Fruit fly (Drosophila melanogaster) whole organism, wandering third instar larva: ENCODE data around the gene CG10996.

ENCODE experiments used
- CG32264 ChIP-seq: fragments of 200-800 bp; sonication (Bioruptor generic); optimal IDR thresholded peaks from 2 replicates; lab custom pipeline; 2016; ENCODE audit warnings: missing biosample characterization, missing genetic modification characterization
- Dfd ChIP-seq: fragments of >200 bp; optimal IDR thresholded peaks from 2 replicates; lab custom pipeline; 2017; ENCODE audit warnings: missing biosample characterization, missing genetic modification characterization
- Dif ChIP-seq: fragments of 200-275, 200-300 bp; sonication (Bioruptor generic); optimal IDR thresholded peaks from 2 replicates; lab custom pipeline; 2018; ENCODE audit warnings: missing biosample characterization, missing genetic modification characterization; ENCODE audit not compliant: partially characterized antibody
- GATAd ChIP-seq: sonication (Bioruptor generic); optimal IDR thresholded peaks from 2 replicates; lab custom pipeline; 2016; ENCODE audit warnings: missing biosample characterization, missing genetic modification characterization
- HLH106 ChIP-seq: fragments of 200-800 bp; optimal IDR thresholded peaks from 3 replicates; lab custom pipeline; 2019; ENCODE audit warnings: missing biosample characterization, mild to moderate bottlenecking, missing genetic modification characterization, moderate library complexity
- Hr78 ChIP-seq: fragments of >200 bp; optimal IDR thresholded peaks from 2 replicates; lab custom pipeline; 2017; ENCODE audit warnings: missing biosample characterization, missing genetic modification characterization
- Hr83 ChIP-seq: fragments of 200-300 bp; sonication (Bioruptor generic); optimal IDR thresholded peaks from 2 replicates; lab custom pipeline; 2016; ENCODE audit warnings: missing biosample characterization, mild to moderate bottlenecking, missing genetic modification characterization, moderate library complexity; ENCODE audit not compliant: poor library complexity, severe bottlenecking
- Jra ChIP-seq: sonication (Bioruptor generic); optimal IDR thresholded peaks from 2 replicates; lab custom pipeline; 2016; ENCODE audit warnings: missing biosample characterization, missing genetic modification characterization
- Mio ChIP-seq: sonication (Bioruptor generic); optimal IDR thresholded peaks from 2 replicates; lab custom pipeline; 2016; ENCODE audit warnings: missing biosample characterization, missing genetic modification characterization
- Myc ChIP-seq: fragments of >200 bp; optimal IDR thresholded peaks from 2 replicates; lab custom pipeline; 2017
- N ChIP-seq: fragments of >200 bp; optimal IDR thresholded peaks from 2 replicates; lab custom pipeline; 2018; ENCODE audit warnings: missing biosample characterization, missing external identifiers, missing genetic modification characterization
- OdsH ChIP-seq: fragments of 200-800 bp; sonication (Bioruptor generic); optimal IDR thresholded peaks from 2 replicates; lab custom pipeline; 2016; ENCODE audit warnings: missing biosample characterization, mild to moderate bottlenecking, missing genetic modification characterization
- Rel ChIP-seq, 2 experiments: fragments of 200-800 bp; sonication (Bioruptor generic) in 1 of 2; optimal IDR thresholded peaks; 2 replicates in 1 of 2; 3 replicates in 1 of 2; lab custom pipeline; 2016 to 2019; ENCODE audit warnings: mild to moderate bottlenecking in 2 of 2, missing biosample characterization in 2 of 2, missing genetic modification characterization in 2 of 2, moderate library complexity in 1 of 2
- Sp1 ChIP-seq: fragments of 200-800 bp; sonication (Bioruptor generic); optimal IDR thresholded peaks from 3 replicates; lab custom pipeline; 2019; ENCODE audit warnings: missing biosample characterization, mild to moderate bottlenecking, missing genetic modification characterization, moderate library complexity
- Vsx2 ChIP-seq: fragments of 200-300, 225-300 bp; sonication (Bioruptor generic); optimal IDR thresholded peaks from 2 replicates; lab custom pipeline; 2018; ENCODE audit warnings: missing biosample characterization, missing genetic modification characterization; ENCODE audit not compliant: partially characterized antibody
- br ChIP-seq: fragments of 200-800 bp; sonication (Bioruptor generic); optimal IDR thresholded peaks from 2 replicates; lab custom pipeline; 2016; ENCODE audit warnings: missing biosample characterization, missing genetic modification characterization
- brk ChIP-seq: fragments of 200-800 bp; sonication (Bioruptor generic); optimal IDR thresholded peaks from 2 replicates; lab custom pipeline; 2016; ENCODE audit warnings: missing biosample characterization, mild to moderate bottlenecking, missing genetic modification characterization
- dl ChIP-seq, 2 experiments: fragments of 175-275, 200-275 bp in 1 of 2; fragments of 200-275 bp in 1 of 2; sonication (Bioruptor generic); optimal IDR thresholded peaks; lab custom pipeline; 2018; ENCODE audit warnings: mild to moderate bottlenecking in 2 of 2, missing biosample characterization in 2 of 2, missing genetic modification characterization in 2 of 2, moderate library complexity in 2 of 2; ENCODE audit not compliant: partially characterized antibody in 2 of 2, insufficient read depth in 1 of 2
- dsf ChIP-seq: sonication (Bioruptor generic); optimal IDR thresholded peaks from 2 replicates; lab custom pipeline; 2016; ENCODE audit warnings: missing biosample characterization, missing genetic modification characterization, borderline replicate concordance
- ey ChIP-seq: fragments of 200-800 bp; sonication (Bioruptor generic); optimal IDR thresholded peaks from 2 replicates; lab custom pipeline; 2016; ENCODE audit warnings: missing biosample characterization, missing genetic modification characterization
- foxo ChIP-seq, 2 experiments: fragments of 200-800 bp; sonication (Bioruptor generic); optimal IDR thresholded peaks; 2 replicates in 1 of 2; 3 replicates in 1 of 2; lab custom pipeline; 2016 to 2017; ENCODE audit warnings: missing biosample characterization in 2 of 2, missing genetic modification characterization in 2 of 2
- fru ChIP-seq: fragments of 200-800 bp; sonication (Bioruptor generic); optimal IDR thresholded peaks from 3 replicates; lab custom pipeline; 2016; ENCODE audit warnings: missing biosample characterization, mild to moderate bottlenecking, missing genetic modification characterization
- h ChIP-seq: fragments of 200-800 bp; sonication (Bioruptor generic); optimal IDR thresholded peaks from 3 replicates; lab custom pipeline; 2016; ENCODE audit warnings: missing biosample characterization, mild to moderate bottlenecking, missing genetic modification characterization
- jim ChIP-seq: fragments of 175-275, 200-325 bp; sonication (Bioruptor generic); optimal IDR thresholded peaks from 2 replicates; lab custom pipeline; 2016; ENCODE audit warnings: missing biosample characterization, mild to moderate bottlenecking, missing genetic modification characterization
- lola ChIP-seq: fragments of >200 bp; optimal IDR thresholded peaks from 2 replicates; lab custom pipeline; 2017; ENCODE audit warnings: missing biosample characterization, missing genetic modification characterization
- psq ChIP-seq: fragments of 200-800 bp; sonication (Bioruptor generic); optimal IDR thresholded peaks from 3 replicates; lab custom pipeline; 2017; ENCODE audit warnings: missing biosample characterization, mild to moderate bottlenecking, missing genetic modification characterization, moderate library complexity
- rgr ChIP-seq: fragments of 200-800 bp; sonication (Bioruptor generic); optimal IDR thresholded peaks from 3 replicates; lab custom pipeline; 2016; ENCODE audit warnings: missing biosample characterization, mild to moderate bottlenecking, missing genetic modification characterization
- sage ChIP-seq: fragments of 200-800 bp; sonication (Bioruptor generic); optimal IDR thresholded peaks from 2 replicates; lab custom pipeline; 2016; ENCODE audit warnings: missing biosample characterization, mild to moderate bottlenecking, missing genetic modification characterization
- sv ChIP-seq: fragments of 200-800 bp; sonication (Bioruptor generic); optimal IDR thresholded peaks from 3 replicates; lab custom pipeline; 2016; ENCODE audit warnings: missing biosample characterization, missing genetic modification characterization
- tai ChIP-seq: sonication (Bioruptor generic); optimal IDR thresholded peaks from 2 replicates; lab custom pipeline; 2016; ENCODE audit warnings: missing biosample characterization, missing genetic modification characterization
- usp ChIP-seq: fragments of >200 bp; optimal IDR thresholded peaks from 2 replicates; lab custom pipeline; 2017; ENCODE audit warnings: missing biosample characterization, missing genetic modification characterization
- woc ChIP-seq: sonication (Bioruptor generic); optimal IDR thresholded peaks from 2 replicates; lab custom pipeline; 2016; ENCODE audit warnings: missing biosample characterization, mild to moderate bottlenecking, missing genetic modification characterization

CG10996 gene

DNA sequence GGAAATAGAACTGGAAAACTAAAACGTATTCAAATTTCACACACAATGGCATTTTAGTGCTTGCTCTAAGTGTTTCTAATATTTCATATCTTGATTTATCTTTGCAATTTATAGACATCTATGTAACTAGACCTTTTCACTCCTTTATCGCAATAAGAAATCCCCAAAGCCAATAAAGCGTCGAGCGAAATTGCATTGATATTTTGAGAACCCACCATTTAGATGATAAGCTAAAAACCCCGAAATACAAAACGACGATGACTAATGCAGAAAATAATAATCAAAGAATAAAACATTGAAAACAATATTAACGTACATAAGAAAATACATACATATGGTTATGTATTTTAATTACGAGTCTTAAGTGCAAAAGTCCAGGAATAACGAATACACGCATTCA is 18.9 kb downstream of the CG10996 start:
- no peak for TF ChIP-seq rgr (GFP tag; lab: Kevin White, UChicago)
- TF ChIP-seq Dif, result no peak
- no peak for TF ChIP-seq Rel (GFP tag; optimal IDR thresholded peaks at IDR 0.05; lab: Kevin White, UChicago)
- TF ChIP-seq Rel (tag; optimal IDR thresholded peaks at IDR 0.05; lab: Kevin White, UChicago), result peak; percentile 91

DNA sequence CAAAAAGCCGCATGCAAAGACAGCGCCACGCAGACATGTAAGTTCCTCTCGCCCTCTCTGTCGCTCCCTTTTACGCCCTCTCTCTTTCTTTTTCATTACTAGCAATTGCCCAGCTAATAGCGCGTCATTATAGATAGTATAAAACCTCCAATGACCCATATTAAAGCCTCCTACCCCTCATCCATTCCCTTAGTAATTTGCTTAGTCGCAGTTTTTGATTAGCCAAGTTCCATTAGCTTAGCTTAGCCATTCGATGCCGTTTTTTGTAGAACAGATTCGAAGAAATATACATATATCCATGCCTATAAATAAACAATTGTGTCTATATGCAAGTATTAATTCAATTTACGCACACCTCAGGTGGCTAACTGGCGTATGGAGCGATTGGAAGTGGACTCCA is 26.7 kb downstream of the CG10996 start:
- TF ChIP-seq foxo (GFP tag; optimal IDR thresholded peaks at IDR 0.05; lab: Kevin White, UChicago) (no peak), woc (no peak), Hr83 (GFP tag; lab: Kevin White, UChicago) (no peak), Dif (no peak), tai (GFP tag; lab: Kevin White, UChicago) (no peak), CG32264 (GFP tag; lab: Kevin White, UChicago) (no peak), br (GFP tag; lab: Kevin White, UChicago) (no peak), Mio (GFP tag; lab: Kevin White, UChicago) (no peak), jim (GFP tag; lab: Kevin White, UChicago) (no peak), lola (GFP tag; lab: Kevin White, UChicago) (no peak), N (GFP tag; lab: Kevin White, UChicago) (no peak), GATAd (GFP tag; lab: Kevin White, UChicago) (no peak), psq (GFP tag; lab: Kevin White, UChicago) (no peak), Rel (GFP tag; optimal IDR thresholded peaks at IDR 0.05; lab: Kevin White, UChicago) (no peak), Rel (tag; optimal IDR thresholded peaks at IDR 0.05; lab: Kevin White, UChicago) (no peak), Dfd (GFP tag; lab: Kevin White, UChicago) (no peak)

DNA sequence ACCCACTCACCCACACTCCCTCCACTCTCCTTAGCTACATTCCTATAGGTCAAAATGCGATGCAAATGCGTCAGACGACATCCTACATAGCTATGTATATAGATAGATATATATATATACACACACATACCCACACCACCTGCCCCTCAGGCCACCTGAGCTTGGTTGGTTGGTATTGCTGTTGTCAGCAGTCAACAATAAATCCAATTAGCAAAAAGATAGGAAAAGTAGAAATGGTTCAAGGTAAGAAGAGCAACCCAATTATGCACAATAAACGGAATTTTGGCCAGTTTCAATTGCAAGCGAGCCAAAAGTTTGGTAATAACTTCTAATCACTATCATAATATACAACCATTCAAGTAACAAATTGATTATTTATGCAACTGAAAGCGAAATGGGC is 30.9 kb downstream of the CG10996 start:
- no peak for TF ChIP-seq dsf

DNA sequence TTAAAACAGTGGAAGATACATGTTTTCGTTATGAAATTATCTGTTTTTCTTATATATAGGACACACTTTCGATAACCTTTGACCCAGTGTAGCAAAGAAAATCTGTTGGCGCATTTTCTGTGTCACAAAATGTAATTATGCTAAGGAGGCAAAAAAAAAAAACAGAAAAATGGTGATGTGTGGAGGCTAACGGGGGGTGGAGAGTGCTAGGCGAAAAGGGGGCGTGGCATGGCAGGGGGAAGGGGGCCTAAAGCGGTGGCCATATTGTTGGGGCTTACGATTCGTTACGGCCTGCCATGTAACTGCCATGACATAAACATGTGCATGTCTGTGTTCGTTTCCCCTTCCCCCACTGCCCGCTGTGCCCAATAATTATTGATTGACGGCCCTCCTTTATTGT is 32.2 kb downstream of the CG10996 start:
- TF ChIP-seq lola (GFP tag; lab: Kevin White, UChicago) (no peak), dl (GFP tag; optimal IDR thresholded peaks at IDR 0.05; lab: Kevin White, UChicago; ENCODE audit: insufficient read depth in 1 of 2, partially characterized antibody in 2 of 2) (no peak), tai (GFP tag; lab: Kevin White, UChicago) (no peak), fru (GFP tag; lab: Kevin White, UChicago) (no peak), usp (no peak), Myc (lab: Kevin White, UChicago) (no peak), foxo (GFP tag; optimal IDR thresholded peaks at IDR 0.05; lab: Kevin White, UChicago) (no peak), Dif (no peak), br (GFP tag; lab: Kevin White, UChicago) (no peak), jim (GFP tag; lab: Kevin White, UChicago) (no peak), N (GFP tag; lab: Kevin White, UChicago) (no peak), sv (GFP tag; lab: Kevin White, UChicago) (no peak), Rel (GFP tag; optimal IDR thresholded peaks at IDR 0.05; lab: Kevin White, UChicago) (no peak), Rel (tag; optimal IDR thresholded peaks at IDR 0.05; lab: Kevin White, UChicago) (no peak), sage (no peak), Hr78 (GFP tag; lab: Kevin White, UChicago) (no peak), brk (GFP tag; lab: Kevin White, UChicago) (no peak), Jra (GFP tag; lab: Kevin White, UChicago) (no peak), Hr83 (GFP tag; lab: Kevin White, UChicago) (no peak), rgr (GFP tag; lab: Kevin White, UChicago) (no peak)
- TF ChIP-seq, all 38 proteins: peak for 0

DNA sequence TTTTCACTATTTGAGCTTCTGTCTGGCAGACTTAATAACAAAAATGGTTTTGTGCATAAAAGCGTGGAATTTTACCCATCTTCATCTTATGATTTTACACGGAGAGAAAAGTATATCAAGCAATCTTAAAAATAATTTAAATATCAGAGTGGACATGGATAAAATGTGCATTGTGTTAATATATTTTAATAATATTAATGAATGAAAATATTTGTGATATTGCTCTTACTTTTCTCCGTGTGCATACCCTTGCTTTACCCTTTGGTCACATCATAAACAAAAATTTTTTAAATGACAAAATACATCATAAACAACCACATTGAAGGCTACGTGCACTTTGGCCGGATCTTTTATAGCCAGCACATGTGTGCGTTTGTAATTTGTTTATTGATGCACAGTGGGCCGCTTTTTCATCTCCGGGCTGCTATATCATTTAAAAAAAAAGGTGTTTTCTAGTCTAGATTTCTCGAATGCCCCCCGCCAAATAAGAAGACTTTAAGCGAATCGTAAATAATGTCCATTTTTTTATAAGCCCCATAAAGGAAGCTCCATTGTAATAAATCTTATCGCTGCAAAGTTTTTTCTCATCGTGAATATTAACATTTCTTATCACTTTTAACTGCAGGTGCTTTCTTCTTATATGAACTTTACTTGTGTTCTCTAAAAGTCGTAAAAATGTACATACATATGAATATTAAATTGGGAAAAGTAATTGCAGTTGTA is 32.9 kb downstream of the CG10996 start:
- TF ChIP-seq Vsx2 (GFP tag; lab: Kevin White, UChicago) (no peak), Jra (GFP tag; lab: Kevin White, UChicago) (no peak), psq (GFP tag; lab: Kevin White, UChicago) (peak; percentile 20), Sp1 (peak; percentile 15), fru (GFP tag; lab: Kevin White, UChicago) (peak; percentile 37), rgr (GFP tag; lab: Kevin White, UChicago) (peak; percentile 28), h (peak; percentile 34), woc (no peak), ey (peak; percentile 30), foxo (GFP tag; optimal IDR thresholded peaks at IDR 0.05; lab: Kevin White, UChicago) (peak in 1 of 2 experiments; percentile 31), HLH106 (peak; percentile 3), OdsH (GFP tag; lab: Kevin White, UChicago) (peak; percentile 2)
- TF ChIP-seq, all 38 proteins: peak for 9
